Worm (Caenorhabditis elegans) whole organism, mixed stage, embryonic: ENCODE results near the gene F08B12.4.

Experiments used
- M03D4.4 ChIP-seq: sonication (generic microtip); optimal IDR thresholded peaks from 2 replicates; lab custom pipeline; 2017; ENCODE audit warnings: mild to moderate bottlenecking, missing genetic modification characterization, missing compliant biosample characterization
- bed-3 ChIP-seq: fragments of 200-800 bp; sonication (Bioruptor generic); optimal IDR thresholded peaks from 3 replicates; lab custom pipeline; 2018; ENCODE audit warnings: mild to moderate bottlenecking, missing genetic modification characterization, moderate library complexity, missing compliant biosample characterization
- blmp-1 ChIP-seq: fragments of 150-350 bp; optimal IDR thresholded peaks from 2 replicates; lab custom pipeline; 2014; ENCODE audit warnings: missing biosample characterization, missing genetic modification characterization
- ceh-39 ChIP-seq: fragments of 150-350 bp; optimal IDR thresholded peaks from 2 replicates; lab custom pipeline; 2014; ENCODE audit warnings: missing biosample characterization, missing genetic modification characterization
- ceh-43 ChIP-seq: fragments of 200-800 bp; sonication (Bioruptor generic); optimal IDR thresholded peaks from 2 replicates; lab custom pipeline; 2018; ENCODE audit warnings: mild to moderate bottlenecking, missing genetic modification characterization, moderate library complexity, missing compliant biosample characterization
- ceh-83 ChIP-seq: fragments of 200-800 bp; sonication (Bioruptor generic); optimal IDR thresholded peaks from 2 replicates; lab custom pipeline; 2018; ENCODE audit warnings: mild to moderate bottlenecking, missing genetic modification characterization, missing compliant biosample characterization
- cnd-1 ChIP-seq: fragments of 200-800 bp; sonication (Bioruptor generic); optimal IDR thresholded peaks from 2 replicates; lab custom pipeline; 2018; ENCODE audit warnings: mild to moderate bottlenecking, missing genetic modification characterization, missing compliant biosample characterization
- drap-1 ChIP-seq: fragments of 200-800 bp; sonication (Bioruptor generic); optimal IDR thresholded peaks from 3 replicates; lab custom pipeline; 2018; ENCODE audit warnings: mild to moderate bottlenecking, missing genetic modification characterization, missing compliant biosample characterization
- elt-3 ChIP-seq: fragments of 150-350 bp; optimal IDR thresholded peaks from 2 replicates; lab custom pipeline; 2014; ENCODE audit warnings: missing biosample characterization, missing genetic modification characterization
- flh-1 ChIP-seq: fragments of 200-800 bp; sonication (Bioruptor generic); optimal IDR thresholded peaks from 2 replicates; lab custom pipeline; 2018; ENCODE audit warnings: mild to moderate bottlenecking, missing genetic modification characterization, moderate library complexity, missing compliant biosample characterization
- ham-2 ChIP-seq: fragments of 200-800 bp; sonication (Bioruptor generic); optimal IDR thresholded peaks from 2 replicates; lab custom pipeline; 2018; ENCODE audit warnings: mild to moderate bottlenecking, missing genetic modification characterization, missing compliant biosample characterization
- hlh-1 ChIP-seq: fragments of 150-350 bp; optimal IDR thresholded peaks from 2 replicates; lab custom pipeline; 2014; ENCODE audit warnings: missing biosample characterization, missing genetic modification reagents, missing genetic modification characterization
- lin-13 ChIP-seq: fragments of 150-350 bp; optimal IDR thresholded peaks from 2 replicates; lab custom pipeline; 2014; ENCODE audit warnings: missing biosample characterization, missing genetic modification characterization
- lsy-2 ChIP-seq: fragments of 150-350 bp; optimal IDR thresholded peaks from 2 replicates; lab custom pipeline; 2014; ENCODE audit warnings: missing biosample characterization, missing genetic modification characterization
- mab-5 ChIP-seq: fragments of 150-350 bp; optimal IDR thresholded peaks from 2 replicates; lab custom pipeline; 2014; ENCODE audit warnings: missing biosample characterization, missing genetic modification characterization
- mep-1 ChIP-seq: fragments of 150-350 bp; optimal IDR thresholded peaks from 2 replicates; lab custom pipeline; 2017; ENCODE audit warnings: missing biosample characterization, missing genetic modification reagents, missing genetic modification characterization, inconsistent platforms
- mls-2 ChIP-seq: sonication (generic microtip); optimal IDR thresholded peaks from 2 replicates; lab custom pipeline; 2016; ENCODE audit warnings: mild to moderate bottlenecking, missing genetic modification characterization, moderate library complexity, missing compliant biosample characterization
- nhr-12 ChIP-seq: fragments of 150-350 bp; optimal IDR thresholded peaks from 2 replicates; lab custom pipeline; 2014; ENCODE audit warnings: missing biosample characterization, missing genetic modification characterization
- nhr-2 ChIP-seq: fragments of 150-350 bp; optimal IDR thresholded peaks from 2 replicates; lab custom pipeline; 2014; ENCODE audit warnings: missing biosample characterization, missing genetic modification characterization
- nhr-237 ChIP-seq: fragments of 150-350 bp; optimal IDR thresholded peaks from 2 replicates; lab custom pipeline; 2014; ENCODE audit warnings: missing biosample characterization, missing genetic modification characterization
- nhr-28 ChIP-seq: fragments of 150-350 bp; optimal IDR thresholded peaks from 2 replicates; lab custom pipeline; 2014; ENCODE audit warnings: missing biosample characterization, missing genetic modification characterization
- nhr-76 ChIP-seq: sonication (generic microtip); optimal IDR thresholded peaks from 2 replicates; lab custom pipeline; 2017; ENCODE audit warnings: missing biosample characterization, missing genetic modification characterization
- pha-4 ChIP-seq: fragments of 150-350 bp; optimal IDR thresholded peaks from 2 replicates; lab custom pipeline; 2018; ENCODE audit warnings: missing biosample characterization, missing genetic modification reagents, missing genetic modification characterization
- snpc-4 ChIP-seq: fragments of 150-350 bp; optimal IDR thresholded peaks from 2 replicates; lab custom pipeline; 2014; ENCODE audit warnings: missing biosample characterization, missing genetic modification characterization
- sptf-1 ChIP-seq: sonication (generic microtip); optimal IDR thresholded peaks from 2 replicates; lab custom pipeline; 2017; ENCODE audit warnings: mild to moderate bottlenecking, missing genetic modification characterization, moderate library complexity, missing compliant biosample characterization
- tbx-8 ChIP-seq: fragments of 200-800 bp; sonication (Bioruptor generic); optimal IDR thresholded peaks from 2 replicates; lab custom pipeline; 2018; ENCODE audit warnings: mild to moderate bottlenecking, missing genetic modification characterization, moderate library complexity, missing compliant biosample characterization
- unc-120 ChIP-seq: sonication (generic microtip); optimal IDR thresholded peaks from 2 replicates; lab custom pipeline; 2017; ENCODE audit warnings: missing genetic modification characterization, missing compliant biosample characterization; ENCODE audit not compliant: poor library complexity, severe bottlenecking
- unc-62 ChIP-seq: fragments of 150-350 bp; optimal IDR thresholded peaks from 2 replicates; lab custom pipeline; 2014; ENCODE audit warnings: missing biosample characterization, missing genetic modification reagents, missing genetic modification characterization
- zip-8 ChIP-seq: fragments of 150-350 bp; optimal IDR thresholded peaks from 2 replicates; lab custom pipeline; 2014; ENCODE audit warnings: missing biosample characterization, missing genetic modification characterization
- ztf-11 ChIP-seq: fragments of 150-350 bp; optimal IDR thresholded peaks from 2 replicates; lab custom pipeline; 2014; ENCODE audit warnings: missing biosample characterization, missing genetic modification characterization

The F08B12.4 gene

ce11 chrX:11427550-11427949 is 20.0 kb upstream of the F08B12.4 start:
- TF ChIP-seq elt-3 (no peak), ceh-43 (GFP tag; lab: Kevin White, UChicago) (no peak), nhr-2 (tag; lab: Kevin White, UChicago) (no peak), ham-2 (GFP tag; lab: Kevin White, UChicago) (no peak), blmp-1 (tag; lab: Kevin White, UChicago) (no peak), zip-8 (tag; lab: Kevin White, UChicago) (no peak)

DNA sequence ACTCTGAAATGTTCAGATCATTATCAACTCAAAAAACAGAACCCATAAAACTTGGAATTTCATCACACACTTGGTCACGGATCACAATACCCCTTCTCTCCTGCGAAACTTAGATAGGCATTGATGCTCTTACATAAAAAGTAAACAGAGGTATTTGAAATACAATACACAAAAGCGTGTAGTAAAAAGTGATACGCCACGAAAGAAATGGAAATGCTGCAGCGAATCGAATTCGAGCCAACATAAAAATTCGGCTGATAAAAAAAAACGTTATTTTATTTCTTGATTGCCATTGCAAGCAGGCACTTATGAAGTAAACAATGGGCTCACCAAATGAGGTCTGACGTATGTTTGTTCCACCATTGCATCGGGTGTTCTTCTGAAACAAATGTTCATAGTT is 19.1 kb upstream of the F08B12.4 start:
- no peak for TF ChIP-seq mls-2
- TF ChIP-seq lin-13 (tag; lab: Kevin White, UChicago), result no peak
- TF ChIP-seq nhr-237 (tag; lab: Kevin White, UChicago), result no peak
- TF ChIP-seq tbx-8 (GFP tag; lab: Kevin White, UChicago), result no peak
- no peak for TF ChIP-seq M03D4.4 (tag; lab: Kevin White, UChicago)
- no peak for TF ChIP-seq ceh-83
- TF ChIP-seq cnd-1, result no peak
- no peak for TF ChIP-seq ztf-11 (tag; lab: Kevin White, UChicago)
- no peak for TF ChIP-seq unc-62
- TF ChIP-seq pha-4, result no peak
- TF ChIP-seq mep-1 (tag; lab: Kevin White, UChicago), result no peak
- no peak for TF ChIP-seq nhr-28 (tag; lab: Kevin White, UChicago)
- TF ChIP-seq bed-3 (GFP tag; lab: Kevin White, UChicago), result no peak
- TF ChIP-seq blmp-1 (tag; lab: Kevin White, UChicago), result no peak
- TF ChIP-seq lsy-2, result no peak
- TF ChIP-seq snpc-4 (tag; lab: Kevin White, UChicago), result no peak
- no peak for TF ChIP-seq zip-8 (tag; lab: Kevin White, UChicago)

- no peak for TF ChIP-seq sptf-1 (tag; lab: Kevin White, UChicago)
These were observed 12.5 kb upstream of the F08B12.4 start, which contains the start of gene F46C3.6 for ce11 chrX:11419988-11420387. Gene F46C3.6, minus strand, starts transcription at chrX:11420074.

ce11 chrX:11418667-11419066 is 11.1 kb upstream of the F08B12.4 start, which contains the start of gene F46C3.2:
Gene F46C3.2, minus strand, starts transcription at chrX:11418767.
- TF ChIP-seq lsy-2 (no peak), lin-13 (tag; lab: Kevin White, UChicago) (no peak), ztf-11 (tag; lab: Kevin White, UChicago) (no peak), flh-1 (GFP tag; lab: Kevin White, UChicago) (no peak), cnd-1 (no peak), nhr-2 (tag; lab: Kevin White, UChicago) (no peak), ceh-43 (GFP tag; lab: Kevin White, UChicago) (no peak), nhr-76 (tag; lab: Kevin White, UChicago) (no peak), drap-1 (GFP tag; lab: Kevin White, UChicago) (no peak), mls-2 (no peak), elt-3 (no peak), nhr-12 (no peak), mab-5 (no peak), unc-120 (tag; lab: Kevin White, UChicago) (no peak), sptf-1 (tag; lab: Kevin White, UChicago) (no peak), mep-1 (tag; lab: Kevin White, UChicago) (no peak), ham-2 (GFP tag; lab: Kevin White, UChicago) (no peak)

ce11 chrX:11414837-11415550 is 7.5 kb upstream of the F08B12.4 start, which contains the start of gene pek-1:
Gene pek-1, minus strand, starts transcription at chrX:11414887.
- TF ChIP-seq unc-120 (tag; lab: Kevin White, UChicago), result peak; percentile 0
- peak; percentile 1 for TF ChIP-seq blmp-1 (tag; lab: Kevin White, UChicago)
- no peak for TF ChIP-seq nhr-28 (tag; lab: Kevin White, UChicago)
- TF ChIP-seq ham-2 (GFP tag; lab: Kevin White, UChicago), result no peak
- peak; percentile 55 for TF ChIP-seq ceh-39 (tag; lab: Kevin White, UChicago)
- peak; percentile 20 for TF ChIP-seq lsy-2
- TF ChIP-seq elt-3, result peak; percentile 33
- TF ChIP-seq flh-1 (GFP tag; lab: Kevin White, UChicago), result no peak
- TF ChIP-seq pha-4, result peak; percentile 20
- TF ChIP-seq nhr-237 (tag; lab: Kevin White, UChicago), result peak; percentile 28
- TF ChIP-seq nhr-12, result peak; percentile 14
- peak; percentile 34 for TF ChIP-seq mep-1 (tag; lab: Kevin White, UChicago)
- TF ChIP-seq tbx-8 (GFP tag; lab: Kevin White, UChicago), result no peak
- TF ChIP-seq hlh-1 (tag; lab: Kevin White, UChicago), result peak; percentile 76
- TF ChIP-seq zip-8 (tag; lab: Kevin White, UChicago), result peak; percentile 50
